Worm (Caenorhabditis elegans) whole organism, L3 larva: Measurements from ENCODE around the gene rap-3.

Experiments used
- ama-1 ChIP-seq: fragments of 150-350 bp; optimal IDR thresholded peaks from 2 replicates; lab custom pipeline; 2018
- elt-1 ChIP-seq: fragments of 150-350 bp; optimal IDR thresholded peaks from 2 replicates; lab custom pipeline; 2014; ENCODE audit warnings: missing biosample characterization, missing genetic modification characterization
- elt-2 ChIP-seq: sonication (generic microtip); optimal IDR thresholded peaks from 2 replicates; lab custom pipeline; 2016; ENCODE audit warnings: missing genetic modification reagents, mild to moderate bottlenecking, missing genetic modification characterization, missing compliant biosample characterization
- mml-1 ChIP-seq: fragments of 150-350 bp; sonication (generic microtip); optimal IDR thresholded peaks from 3 replicates; lab custom pipeline; 2014; ENCODE audit warnings: missing biosample characterization, missing genetic modification characterization
- nfya-1 ChIP-seq: sonication (generic microtip); optimal IDR thresholded peaks from 2 replicates; lab custom pipeline; 2017; ENCODE audit warnings: missing genetic modification characterization, mild to moderate bottlenecking, missing compliant biosample characterization, antibody characterized with exemption, moderate library complexity; ENCODE audit not compliant: insufficient read depth
- nhr-25 ChIP-seq: sonication (generic microtip); optimal IDR thresholded peaks from 2 replicates; lab custom pipeline; 2017; ENCODE audit warnings: missing biosample characterization, missing genetic modification characterization
- skn-1 ChIP-seq: fragments of 150-350 bp; optimal IDR thresholded peaks from 2 replicates; lab custom pipeline; 2014; ENCODE audit warnings: missing biosample characterization, missing genetic modification characterization
- snpc-4 ChIP-seq: fragments of 150-350 bp; optimal IDR thresholded peaks from 2 replicates; lab custom pipeline; 2014; ENCODE audit warnings: missing biosample characterization, missing genetic modification characterization
- unc-62 ChIP-seq: fragments of 150-350 bp; sonication (generic microtip); optimal IDR thresholded peaks from 4 replicates; lab custom pipeline; 2014; ENCODE audit warnings: missing biosample characterization, missing genetic modification reagents, missing genetic modification characterization

- no peak for TF ChIP-seq ama-1 (lab: Kevin White, UChicago)
- TF ChIP-seq snpc-4 (tag; lab: Kevin White, UChicago) = no peak
- no peak for TF ChIP-seq unc-62 (GFP tag; lab: Kevin White, UChicago)
- no peak for TF ChIP-seq nhr-25 (tag; lab: Kevin White, UChicago)
- no peak for TF ChIP-seq skn-1 (tag; lab: Kevin White, UChicago)
- no peak for TF ChIP-seq elt-1 (tag; lab: Kevin White, UChicago)
- no peak for TF ChIP-seq nfya-1 (tag; lab: Kevin White, UChicago)
- no peak for TF ChIP-seq elt-2 (tag; lab: Kevin White, UChicago)
- no peak for TF ChIP-seq mml-1 (tag; lab: Kevin White, UChicago)
Measured at ce11 chrIV:11162451-11162850, 14.6 kb upstream of the rap-3 start, which contains the start of gene fbxb-9.
